Worm (Caenorhabditis elegans) whole organism, L1 larva: ENCODE data around the gene nep-10.

Experiments used
- C34B4.2 ChIP-seq: sonication (generic microtip); optimal IDR thresholded peaks from 2 replicates; lab custom pipeline; 2017; ENCODE audit warnings: mild to moderate bottlenecking, missing genetic modification characterization, missing compliant biosample characterization
- F16B12.6 ChIP-seq: fragments of 150-350 bp; optimal IDR thresholded peaks from 2 replicates; lab custom pipeline; 2014; ENCODE audit warnings: missing biosample characterization, missing genetic modification characterization
- aha-1 ChIP-seq: fragments of 150-350 bp; optimal IDR thresholded peaks from 2 replicates; lab custom pipeline; 2014; ENCODE audit warnings: missing biosample characterization, missing genetic modification characterization
- aly-2 ChIP-seq: fragments of 150-350 bp; optimal IDR thresholded peaks from 2 replicates; lab custom pipeline; 2014; ENCODE audit warnings: missing biosample characterization, missing genetic modification characterization
- ama-1 ChIP-seq: fragments of 150-350 bp; optimal IDR thresholded peaks from 2 replicates; lab custom pipeline; 2014
- blmp-1 ChIP-seq: fragments of 150-350 bp; optimal IDR thresholded peaks from 2 replicates; lab custom pipeline; 2014; ENCODE audit warnings: missing biosample characterization, missing genetic modification characterization
- ceh-90 ChIP-seq: sonication (generic microtip); optimal IDR thresholded peaks from 2 replicates; lab custom pipeline; 2016; ENCODE audit warnings: missing genetic modification characterization, missing compliant biosample characterization
- dpl-1 ChIP-seq, 3 experiments: fragments of 150-350 bp in 2 of 3; sonication (generic microtip) in 1 of 3; optimal IDR thresholded peaks; 2 replicates each; lab custom pipeline; 2014 to 2017; ENCODE audit warnings: missing biosample characterization in 3 of 3, missing genetic modification characterization in 3 of 3, missing genetic modification reagents in 3 of 3
- efl-3 ChIP-seq: fragments of 200-800 bp; sonication (Bioruptor generic); optimal IDR thresholded peaks from 2 replicates; lab custom pipeline; 2018; ENCODE audit warnings: mild to moderate bottlenecking, missing genetic modification characterization, missing compliant biosample characterization
- egl-27 ChIP-seq, 2 experiments: fragments of 150-350 bp in 1 of 2; sonication (generic microtip); optimal IDR thresholded peaks; 3 replicates each; lab custom pipeline; 2017 to 2018; ENCODE audit warnings: missing biosample characterization in 2 of 2, missing genetic modification characterization in 2 of 2, missing genetic modification reagents in 2 of 2
- elt-3 ChIP-seq, 6 experiments: fragments of 150-350 bp in 1 of 6; sonication (generic microtip); optimal IDR thresholded peaks; 2 replicates each; lab custom pipeline; 2017 to 2018; ENCODE audit warnings: missing biosample characterization in 6 of 6, missing genetic modification characterization in 6 of 6, inconsistent platforms in 1 of 6
- fkh-4 ChIP-seq: sonication (generic microtip); optimal IDR thresholded peaks from 2 replicates; lab custom pipeline; 2016; ENCODE audit warnings: missing compliant biosample characterization, missing genetic modification characterization, borderline replicate concordance
- fkh-8 ChIP-seq: sonication (generic microtip); optimal IDR thresholded peaks from 2 replicates; lab custom pipeline; 2016; ENCODE audit warnings: mild to moderate bottlenecking, missing genetic modification characterization, missing compliant biosample characterization
- fos-1 ChIP-seq: fragments of 150-350 bp; optimal IDR thresholded peaks from 2 replicates; lab custom pipeline; 2014; ENCODE audit warnings: missing biosample characterization, missing genetic modification characterization
- hpl-2 ChIP-seq: fragments of 150-350 bp; optimal IDR thresholded peaks from 2 replicates; lab custom pipeline; 2014; ENCODE audit warnings: missing biosample characterization, missing genetic modification reagents, missing genetic modification characterization
- irx-1 ChIP-seq: sonication (generic microtip); optimal IDR thresholded peaks from 2 replicates; lab custom pipeline; 2016; ENCODE audit warnings: missing genetic modification characterization, missing compliant biosample characterization
- lin-13 ChIP-seq: fragments of 150-350 bp; optimal IDR thresholded peaks from 2 replicates; lab custom pipeline; 2014; ENCODE audit warnings: missing biosample characterization, missing genetic modification reagents, missing genetic modification characterization
- lin-15B ChIP-seq: fragments of 150-350 bp; sonication (generic microtip); optimal IDR thresholded peaks from 3 replicates; lab custom pipeline; 2014; ENCODE audit warnings: missing biosample characterization, missing genetic modification characterization
- lin-35 ChIP-seq, 2 experiments: fragments of 150-350 bp; optimal IDR thresholded peaks; 2 replicates each; lab custom pipeline; 2014; ENCODE audit warnings: missing biosample characterization in 2 of 2, missing genetic modification characterization in 2 of 2, missing genetic modification reagents in 2 of 2
- lin-39 ChIP-seq: fragments of 150-350 bp; optimal IDR thresholded peaks from 2 replicates; lab custom pipeline; 2014; ENCODE audit warnings: missing biosample characterization, missing genetic modification reagents, missing genetic modification characterization
- mdl-1 ChIP-seq, 2 experiments: fragments of 150-350 bp; optimal IDR thresholded peaks; 2 replicates each; lab custom pipeline; 2014 to 2017; ENCODE audit warnings: missing biosample characterization in 2 of 2, missing genetic modification characterization in 2 of 2, inconsistent platforms in 1 of 2
- mep-1 ChIP-seq: fragments of 150-350 bp; optimal IDR thresholded peaks from 2 replicates; lab custom pipeline; 2014; ENCODE audit warnings: missing biosample characterization, missing genetic modification characterization
- nhr-20 ChIP-seq: sonication (generic microtip); optimal IDR thresholded peaks from 2 replicates; lab custom pipeline; 2016; ENCODE audit warnings: mild to moderate bottlenecking, missing genetic modification characterization, missing compliant biosample characterization
- nhr-28 ChIP-seq: fragments of 150-350 bp; optimal IDR thresholded peaks from 2 replicates; lab custom pipeline; 2014; ENCODE audit warnings: missing biosample characterization, missing genetic modification characterization
- nhr-71 ChIP-seq: sonication (generic microtip); optimal IDR thresholded peaks from 2 replicates; lab custom pipeline; 2016; ENCODE audit warnings: mild to moderate bottlenecking, missing genetic modification characterization, moderate library complexity, missing compliant biosample characterization
- nhr-77 ChIP-seq: fragments of 150-350 bp; optimal IDR thresholded peaks from 2 replicates; lab custom pipeline; 2014; ENCODE audit warnings: missing biosample characterization, missing genetic modification characterization
- nhr-84 ChIP-seq: sonication (generic microtip); optimal IDR thresholded peaks from 2 replicates; lab custom pipeline; 2017; ENCODE audit warnings: missing biosample characterization, missing genetic modification characterization
- nhr-85 ChIP-seq: sonication (generic microtip); peaks from one replicate; lab custom pipeline; 2016; ENCODE audit warnings: missing genetic modification characterization, inconsistent platforms, missing compliant biosample characterization
- pag-3 ChIP-seq: sonication (generic microtip); optimal IDR thresholded peaks from 2 replicates; lab custom pipeline; 2017; ENCODE audit warnings: missing genetic modification characterization, mild to moderate bottlenecking, missing compliant biosample characterization, antibody characterized with exemption, borderline replicate concordance; ENCODE audit not compliant: insufficient read depth
- pax-3 ChIP-seq: fragments of 200-800 bp; sonication (Bioruptor generic); optimal IDR thresholded peaks from 2 replicates; lab custom pipeline; 2018; ENCODE audit warnings: mild to moderate bottlenecking, missing genetic modification characterization, moderate library complexity, missing compliant biosample characterization
- snpc-4 ChIP-seq: fragments of 150-350 bp; optimal IDR thresholded peaks from 2 replicates; lab custom pipeline; 2014; ENCODE audit warnings: missing biosample characterization, missing genetic modification characterization
- sox-4 ChIP-seq: sonication (generic microtip); optimal IDR thresholded peaks from 2 replicates; lab custom pipeline; 2016; ENCODE audit warnings: missing genetic modification characterization, missing compliant biosample characterization
- sptf-1 ChIP-seq: fragments of 150-350 bp; optimal IDR thresholded peaks from 2 replicates; lab custom pipeline; 2014; ENCODE audit warnings: missing biosample characterization, missing genetic modification characterization
- sup-37 ChIP-seq: fragments of 200-800 bp; sonication (Bioruptor generic); optimal IDR thresholded peaks from 2 replicates; lab custom pipeline; 2018; ENCODE audit warnings: mild to moderate bottlenecking, missing genetic modification characterization, missing compliant biosample characterization
- tbx-2 ChIP-seq: sonication (generic microtip); optimal IDR thresholded peaks from 2 replicates; lab custom pipeline; 2016; ENCODE audit warnings: missing genetic modification characterization, missing compliant biosample characterization
- tlp-1 ChIP-seq: fragments of 150-350 bp; optimal IDR thresholded peaks from 2 replicates; lab custom pipeline; 2014; ENCODE audit warnings: missing biosample characterization, missing genetic modification characterization
- vab-15 ChIP-seq: sonication (generic microtip); optimal IDR thresholded peaks from 2 replicates; lab custom pipeline; 2017; ENCODE audit warnings: missing genotype, mild to moderate bottlenecking, missing genetic modification characterization, missing compliant biosample characterization
- xbp-1 ChIP-seq: sonication (generic microtip); optimal IDR thresholded peaks from 2 replicates; lab custom pipeline; 2016; ENCODE audit warnings: missing genetic modification characterization, missing compliant biosample characterization
- zag-1 ChIP-seq: fragments of 150-350 bp; optimal IDR thresholded peaks from 2 replicates; lab custom pipeline; 2014; ENCODE audit warnings: missing biosample characterization, missing genetic modification characterization
- ztf-11 ChIP-seq, 2 experiments: sonication (generic microtip); optimal IDR thresholded peaks; 2 replicates each; lab custom pipeline; 2016 to 2017; ENCODE audit warnings: missing genetic modification characterization in 2 of 2, missing biosample characterization in 1 of 2, missing compliant biosample characterization in 1 of 2

The nep-10 gene

ce11 chrII:3368097-3368496 lies 34.7 kb downstream of the nep-10 start, which contains the start of gene Y49F6C.7:
Y49F6C.7 (minus strand) TSS chrII:3368197.
- TF ChIP-seq irx-1 = no peak
- TF ChIP-seq dpl-1 (GFP tag; optimal IDR thresholded peaks at IDR 0.05; lab: Kevin White, UChicago) = no peak
- TF ChIP-seq pag-3 (tag; lab: Kevin White, UChicago) = no peak
- no peak for TF ChIP-seq nhr-28 (tag; lab: Kevin White, UChicago)
- TF ChIP-seq fos-1 (tag; lab: Kevin White, UChicago) = no peak
- no peak for TF ChIP-seq ztf-11 (tag; optimal IDR thresholded peaks at IDR 0.05; lab: Kevin White, UChicago)
- TF ChIP-seq fkh-8 = no peak
- TF ChIP-seq zag-1 = no peak

- TF ChIP-seq hpl-2 (GFP tag; lab: Kevin White, UChicago) (no peak), lin-13 (GFP tag; lab: Kevin White, UChicago) (no peak), F16B12.6 (tag; lab: Kevin White, UChicago) (no peak), nhr-85 (tag; lab: Kevin White, UChicago) (no peak), fos-1 (tag; lab: Kevin White, UChicago) (no peak), ama-1 (lab: Kevin White, UChicago) (no peak), sox-4 (tag; lab: Kevin White, UChicago) (no peak), lin-39 (tag; lab: Kevin White, UChicago) (no peak), xbp-1 (tag; lab: Kevin White, UChicago) (no peak), tbx-2 (tag; lab: Kevin White, UChicago) (no peak), C34B4.2 (no peak), lin-35 (GFP tag; optimal IDR thresholded peaks at IDR 0.05; lab: Kevin White, UChicago) (no peak), blmp-1 (no peak), elt-3 (tag; optimal IDR thresholded peaks at IDR 0.05; lab: Kevin White, UChicago) (no peak), nhr-71 (tag; lab: Kevin White, UChicago) (no peak), ceh-90 (no peak), nhr-84 (no peak), aha-1 (no peak), sup-37 (GFP tag; lab: Kevin White, UChicago) (no peak)
Measured at ce11 chrII:3367100-3367499, 35.7 kb downstream of the nep-10 start, which contains the start of gene Y49F6C.6. Y49F6C.6 (minus strand) TSS chrII:3367200.

ce11 chrII:3358834-3359233 lies 43.9 kb downstream of the nep-10 start, which contains the start of the genes lido-14 and bath-27:
lido-14 (plus strand) TSS chrII:3359134.
bath-27 (plus strand) TSS chrII:3359139.
- no peak for TF ChIP-seq vab-15 (tag; lab: Kevin White, UChicago)
- no peak for TF ChIP-seq nhr-84
- no peak for TF ChIP-seq nhr-77
- no peak for TF ChIP-seq snpc-4 (tag; lab: Kevin White, UChicago)
- TF ChIP-seq mdl-1 (tag; optimal IDR thresholded peaks at IDR 0.05; lab: Kevin White, UChicago) = no peak
- no peak for TF ChIP-seq efl-3 (GFP tag; lab: Kevin White, UChicago)
- TF ChIP-seq pax-3 (tag; lab: Kevin White, UChicago) = no peak
- no peak for TF ChIP-seq nhr-20 (tag; lab: Kevin White, UChicago)
- no peak for TF ChIP-seq tbx-2 (tag; lab: Kevin White, UChicago)

- no peak for TF ChIP-seq mep-1 (tag; lab: Kevin White, UChicago)
- no peak for TF ChIP-seq aly-2 (tag; lab: Kevin White, UChicago)
- TF ChIP-seq lin-39 (tag; lab: Kevin White, UChicago) = no peak
- no peak for TF ChIP-seq tlp-1 (tag; lab: Kevin White, UChicago)
- no peak for TF ChIP-seq fkh-4 (tag; lab: Kevin White, UChicago)
- TF ChIP-seq egl-27 (tag; optimal IDR thresholded peaks at IDR 0.05; lab: Kevin White, UChicago) = no peak
- TF ChIP-seq zag-1 = no peak
- TF ChIP-seq lin-15B = no peak
- TF ChIP-seq sptf-1 = no peak
- no peak for TF ChIP-seq fkh-8
- TF ChIP-seq, all 84 proteins: peak for 0
Measured at ce11 chrII:3349820-3350291, 52.9 kb downstream of the nep-10 start, which contains the start of gene F14D2.8. F14D2.8 (minus strand) TSS chrII:3349870.
